Fruit fly (Drosophila melanogaster) whole organism: ENCODE data around the gene Pp2C1.

Experiments used
- psq ChIP-seq: fragments of >200 bp; optimal IDR thresholded peaks from 2 replicates; lab custom pipeline; 2017
- usp ChIP-seq: fragments of >200 bp; optimal IDR thresholded peaks from 2 replicates; lab custom pipeline; 2017; ENCODE audit warnings: missing biosample characterization, missing genetic modification characterization, mixed read lengths

DNA sequence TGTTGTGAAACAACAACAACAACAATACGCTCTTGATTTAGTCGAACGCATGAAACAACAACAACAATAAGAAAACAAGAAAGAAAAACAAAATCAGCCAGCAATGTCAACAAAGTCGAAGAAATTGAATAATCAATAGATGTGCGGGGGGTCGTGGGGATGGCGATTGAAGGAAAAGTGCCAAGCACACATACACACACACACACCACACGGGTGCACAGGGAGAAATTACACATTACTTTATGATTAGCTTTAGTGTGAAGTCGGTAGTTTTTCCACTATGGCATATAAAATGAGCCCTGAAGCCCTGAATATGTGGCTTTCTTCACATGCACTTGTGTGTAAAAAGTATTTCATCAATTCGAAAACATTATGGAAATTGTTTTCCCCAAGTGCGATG is 6.3 kb upstream of the Pp2C1 start:
- TF ChIP-seq psq (lab: Kevin White, UChicago) (no peak), usp (GFP tag; lab: Kevin White, UChicago) (no peak)
